Worm (Caenorhabditis elegans) whole organism, L4 larva: ENCODE data around the gene Y46G5A.47.

Source experiments
- T20F7.1 ChIP-seq: fragments of 200-800 bp; sonication (Bioruptor generic); optimal IDR thresholded peaks from 2 replicates; lab custom pipeline; 2018; ENCODE audit warnings: mild to moderate bottlenecking, missing genetic modification characterization, missing compliant biosample characterization
- T26A8.4 ChIP-seq: fragments of 200-800 bp; sonication (Bioruptor generic); IDR thresholded peaks from 2 replicates; pipeline ENCODE4 v1.3.6; 2022; ENCODE audit warnings: missing genetic modification characterization, missing compliant biosample characterization
- ZK337.2 ChIP-seq: fragments of 200-800 bp; sonication (Bioruptor generic); IDR thresholded peaks from 2 replicates; pipeline ENCODE4 v1.3.6; 2022; ENCODE audit warnings: missing genetic modification reagents, missing genetic modification characterization, missing compliant biosample characterization
- aha-1 ChIP-seq: fragments of 150-350 bp; peaks from one replicate; lab custom pipeline; 2014; ENCODE audit warnings: missing biosample characterization, missing genetic modification characterization
- aly-2 ChIP-seq: sonication (generic microtip); optimal IDR thresholded peaks from 2 replicates; lab custom pipeline; 2018; ENCODE audit warnings: missing biosample characterization, missing genetic modification characterization
- ceh-44 ChIP-seq: fragments of 200-800 bp; sonication (Bioruptor generic); IDR thresholded peaks from 2 replicates; pipeline ENCODE4 v1.3.6; 2022; ENCODE audit warnings: missing genetic modification reagents, missing genetic modification characterization, missing compliant biosample characterization
- daf-12 ChIP-seq: fragments of 150-350 bp; optimal IDR thresholded peaks from 2 replicates; lab custom pipeline; 2014; ENCODE audit warnings: missing biosample characterization, missing genetic modification reagents, missing genetic modification characterization
- daf-16 ChIP-seq, 3 experiments: sonication (generic microtip); optimal IDR thresholded peaks; 2 replicates each; lab custom pipeline; 2016 to 2017; ENCODE audit warnings: missing genetic modification characterization in 3 of 3, missing genetic modification reagents in 3 of 3, mild to moderate bottlenecking in 2 of 3, missing compliant biosample characterization in 2 of 3, missing biosample characterization in 1 of 3, moderate library complexity in 1 of 3
- daf-19 ChIP-seq: fragments of 200-800 bp; sonication (Bioruptor generic); conservative IDR thresholded peaks from 2 replicates; pipeline ENCODE4 v1.3.6; 2022; ENCODE audit warnings: missing genetic modification characterization, missing compliant biosample characterization
- dmd-8 ChIP-seq: fragments of 200-800 bp; sonication (Bioruptor generic); IDR thresholded peaks from 2 replicates; pipeline ENCODE4 v1.3.6; 2022; ENCODE audit warnings: missing genetic modification characterization, missing compliant biosample characterization
- dmd-9 ChIP-seq: fragments of 200-800 bp; sonication (Bioruptor generic); IDR thresholded peaks from 2 replicates; pipeline ENCODE4 v1.3.6; 2022; ENCODE audit warnings: missing genetic modification reagents, missing genetic modification characterization, missing compliant biosample characterization
- dpl-1 ChIP-seq: fragments of 150-350 bp; optimal IDR thresholded peaks from 2 replicates; lab custom pipeline; 2014; ENCODE audit warnings: missing biosample characterization, missing genetic modification reagents, missing genetic modification characterization
- duxl-1 ChIP-seq: sonication (generic microtip); optimal IDR thresholded peaks from 2 replicates; lab custom pipeline; 2016; ENCODE audit warnings: mild to moderate bottlenecking, missing genetic modification characterization, moderate library complexity, missing compliant biosample characterization; ENCODE audit not compliant: poor library complexity
- dve-1 ChIP-seq: sonication (generic microtip); optimal IDR thresholded peaks from 2 replicates; lab custom pipeline; 2017; ENCODE audit warnings: antibody characterized with exemption, mild to moderate bottlenecking, missing genetic modification characterization, missing compliant biosample characterization; ENCODE audit not compliant: insufficient read depth
- egl-43 ChIP-seq: fragments of 200-800 bp; sonication (Bioruptor generic); IDR thresholded peaks from 2 replicates; pipeline ENCODE4 v1.3.6; 2022; ENCODE audit warnings: missing genetic modification reagents, missing genetic modification characterization, missing compliant biosample characterization
- fkh-10 ChIP-seq: fragments of 150-350 bp; optimal IDR thresholded peaks from 2 replicates; lab custom pipeline; 2014; ENCODE audit warnings: missing biosample characterization, missing genetic modification reagents, missing genetic modification characterization
- gei-8 ChIP-seq: fragments of 200-800 bp; sonication (Bioruptor generic); optimal IDR thresholded peaks from 2 replicates; lab custom pipeline; 2018; ENCODE audit warnings: mild to moderate bottlenecking, missing genetic modification characterization, missing compliant biosample characterization
- hif-1 ChIP-seq, 2 experiments: sonication (generic microtip); optimal IDR thresholded peaks; 2 replicates each; lab custom pipeline; 2016 to 2017; ENCODE audit warnings: missing compliant biosample characterization in 2 of 2, missing genetic modification characterization in 2 of 2, missing genetic modification reagents in 2 of 2, missing genotype in 2 of 2, mild to moderate bottlenecking in 1 of 2
- hlh-11 ChIP-seq: fragments of 200-800 bp; sonication (Bioruptor generic); optimal IDR thresholded peaks from 2 replicates; lab custom pipeline; 2018; ENCODE audit warnings: mild to moderate bottlenecking, missing genetic modification characterization, missing compliant biosample characterization
- hmg-1.1 ChIP-seq: fragments of 200-800 bp; sonication (Bioruptor generic); IDR thresholded peaks from 2 replicates; pipeline ENCODE4 v1.3.6; 2022; ENCODE audit warnings: missing genetic modification reagents, missing genetic modification characterization, missing compliant biosample characterization
- jun-1 ChIP-seq: fragments of 150-350 bp; optimal IDR thresholded peaks from 2 replicates; lab custom pipeline; 2014; ENCODE audit warnings: missing biosample characterization, missing genetic modification reagents, missing genetic modification characterization
- lin-15B ChIP-seq: fragments of 150-350 bp; sonication (generic microtip); optimal IDR thresholded peaks from 3 replicates; lab custom pipeline; 2014; ENCODE audit warnings: missing biosample characterization, missing genetic modification characterization
- lin-29 ChIP-seq: fragments of 200-800 bp; sonication (Bioruptor generic); IDR thresholded peaks from 2 replicates; pipeline ENCODE4 v1.3.6; 2022; ENCODE audit warnings: missing genetic modification reagents, missing genetic modification characterization, missing compliant biosample characterization
- lin-38 ChIP-seq: fragments of 200-800 bp; sonication (Bioruptor generic); IDR thresholded peaks from 2 replicates; pipeline ENCODE4 v1.3.6; 2022; ENCODE audit warnings: missing genetic modification reagents, missing genetic modification characterization, missing compliant biosample characterization
- lir-3 ChIP-seq: sonication (generic microtip); optimal IDR thresholded peaks from 2 replicates; lab custom pipeline; 2016; ENCODE audit warnings: mild to moderate bottlenecking, missing genetic modification characterization, missing compliant biosample characterization
- lsy-2 ChIP-seq, 2 experiments: fragments of 150-350 bp in 1 of 2; sonication (generic microtip) in 1 of 2; optimal IDR thresholded peaks; 2 replicates each; lab custom pipeline; 2014 to 2017; ENCODE audit warnings: missing biosample characterization in 2 of 2, missing genetic modification characterization in 2 of 2
- madf-5 ChIP-seq, 2 experiments: fragments of 200-800 bp; sonication (Bioruptor generic); IDR thresholded peaks; 2 replicates each; pipeline ENCODE4 v1.3.6; 2022; ENCODE audit warnings: missing compliant biosample characterization in 2 of 2, missing genetic modification characterization in 2 of 2
- mdt-29 ChIP-seq: fragments of 200-800 bp; sonication (Bioruptor generic); IDR thresholded peaks from 2 replicates; pipeline ENCODE4 v1.3.6; 2022; ENCODE audit warnings: missing genetic modification reagents, missing genetic modification characterization, missing compliant biosample characterization
- mxl-3 ChIP-seq: fragments of 200-800 bp; sonication (Bioruptor generic); optimal IDR thresholded peaks from 2 replicates; lab custom pipeline; 2018; ENCODE audit warnings: mild to moderate bottlenecking, missing genetic modification characterization, missing compliant biosample characterization
- nhr-102 ChIP-seq: sonication (generic microtip); optimal IDR thresholded peaks from 2 replicates; lab custom pipeline; 2016; ENCODE audit warnings: mild to moderate bottlenecking, missing genetic modification characterization, moderate library complexity, missing compliant biosample characterization
- nhr-25 ChIP-seq: sonication (generic microtip); optimal IDR thresholded peaks from 2 replicates; lab custom pipeline; 2017; ENCODE audit warnings: missing genetic modification characterization, mild to moderate bottlenecking, missing compliant biosample characterization, antibody characterized with exemption, moderate library complexity, borderline replicate concordance; ENCODE audit not compliant: insufficient read depth
- nhr-28 ChIP-seq: fragments of 150-350 bp; optimal IDR thresholded peaks from 2 replicates; lab custom pipeline; 2014; ENCODE audit warnings: missing biosample characterization, missing genetic modification characterization
- nhr-41 ChIP-seq: fragments of 200-800 bp; sonication (Bioruptor generic); IDR thresholded peaks from 2 replicates; pipeline ENCODE4 v1.3.6; 2022; ENCODE audit warnings: missing genetic modification reagents, missing genetic modification characterization, missing compliant biosample characterization
- nhr-42 ChIP-seq: fragments of 200-800 bp; sonication (Bioruptor generic); IDR thresholded peaks from 2 replicates; pipeline ENCODE4 v1.3.6; 2022; ENCODE audit warnings: missing genetic modification characterization, missing compliant biosample characterization
- nhr-48 ChIP-seq: sonication (generic microtip); optimal IDR thresholded peaks from 2 replicates; lab custom pipeline; 2016; ENCODE audit warnings: mild to moderate bottlenecking, missing genetic modification characterization, missing compliant biosample characterization
- nhr-77 ChIP-seq: fragments of 150-350 bp; optimal IDR thresholded peaks from 2 replicates; lab custom pipeline; 2014; ENCODE audit warnings: missing biosample characterization, missing genetic modification characterization
- pha-4 ChIP-seq, 2 experiments: fragments of 150-350 bp in 1 of 2; fragments of 200-800 bp in 1 of 2; sonication (Bioruptor generic) in 1 of 2; IDR thresholded peaks in 1 of 2; optimal IDR thresholded peaks in 1 of 2; 2 replicates each; pipeline versions ENCODE4 v1.3.6 to Lab custom; 2014 to 2022; ENCODE audit warnings: missing genetic modification characterization in 2 of 2, missing genetic modification reagents in 2 of 2, missing biosample characterization in 1 of 2, missing compliant biosample characterization in 1 of 2
- php-3 ChIP-seq: fragments of 200-800 bp; sonication (Bioruptor generic); IDR thresholded peaks from 2 replicates; pipeline ENCODE4 v1.3.6; 2022; ENCODE audit warnings: missing genetic modification reagents, missing genetic modification characterization, missing compliant biosample characterization
- saeg-2 ChIP-seq: fragments of 200-800 bp; sonication (Bioruptor generic); IDR thresholded peaks from 2 replicates; pipeline ENCODE4 v1.3.6; 2022; ENCODE audit warnings: missing genetic modification reagents, missing genetic modification characterization, missing compliant biosample characterization
- set-16 ChIP-seq: fragments of 200-800 bp; sonication (Bioruptor generic); IDR thresholded peaks from 2 replicates; pipeline ENCODE4 v1.3.6; 2022; ENCODE audit warnings: missing genetic modification reagents, missing genetic modification characterization, missing compliant biosample characterization
- skn-1 ChIP-seq: fragments of 150-350 bp; optimal IDR thresholded peaks from 2 replicates; lab custom pipeline; 2014; ENCODE audit warnings: missing biosample characterization, missing genetic modification characterization
- snpc-1.2 ChIP-seq: fragments of 200-800 bp; sonication (Bioruptor generic); IDR thresholded peaks from 2 replicates; pipeline ENCODE4 v1.3.6; 2022; ENCODE audit warnings: missing genetic modification reagents, missing genetic modification characterization, missing compliant biosample characterization
- spr-3 ChIP-seq: fragments of 200-800 bp; sonication (Bioruptor generic); optimal IDR thresholded peaks from 2 replicates; lab custom pipeline; 2018; ENCODE audit warnings: mild to moderate bottlenecking, missing genetic modification characterization, missing compliant biosample characterization
- tag-97 ChIP-seq: fragments of 200-800 bp; sonication (Bioruptor generic); IDR thresholded peaks from 2 replicates; pipeline ENCODE4 v1.3.6; 2022; ENCODE audit warnings: missing genetic modification characterization, missing compliant biosample characterization
- unc-62 ChIP-seq, 3 experiments: fragments of 150-350 bp in 1 of 3; sonication (generic microtip); optimal IDR thresholded peaks in 2 of 3; peaks in 1 of 3; 1 replicate in 1 of 3; 2 replicates in 2 of 3; lab custom pipeline; 2014 to 2017; ENCODE audit warnings: missing biosample characterization in 3 of 3, missing genetic modification characterization in 3 of 3, missing genetic modification reagents in 3 of 3, missing genotype in 1 of 3
- zfp-2 ChIP-seq: sonication (generic microtip); optimal IDR thresholded peaks from 2 replicates; lab custom pipeline; 2016; ENCODE audit warnings: mild to moderate bottlenecking, missing genetic modification characterization, missing compliant biosample characterization
- zfp-3 ChIP-seq: fragments of 200-800 bp; sonication (Bioruptor generic); conservative IDR thresholded peaks from 2 replicates; pipeline ENCODE4 v1.3.6; 2022; ENCODE audit warnings: missing genetic modification reagents, missing genetic modification characterization, missing compliant biosample characterization

Y46G5A.47 gene

ce11 chrII:12789497-12789896 lies 15.6 kb downstream of the Y46G5A.47 start:
- peak; percentile 35; the same call in 1 of the 2 replicates for TF ChIP-seq T26A8.4
- TF ChIP-seq daf-16 (GFP tag; optimal IDR thresholded peaks at IDR 0.05; lab: Kevin White, UChicago): no peak
- TF ChIP-seq daf-16 (tag; optimal IDR thresholded peaks at IDR 0.05; lab: Kevin White, UChicago): no peak
- TF ChIP-seq egl-43 (GFP tag; lab: Robert Waterston, UW): peak; percentile 27; the same call in 1 of the 2 replicates
- peak; percentile 12 for TF ChIP-seq aha-1
- TF ChIP-seq, all 104 proteins: peak for 3

- TF ChIP-seq ceh-44 (GFP tag; lab: Robert Waterston, UW): no peak
- no peak for TF ChIP-seq lsy-2 (tag; optimal IDR thresholded peaks at IDR 0.05; lab: Kevin White, UChicago)
- TF ChIP-seq pha-4 (GFP tag; IDR thresholded peaks at IDR 0.05; lab: Robert Waterston, UW): 0 out of 2 replicates have a peak, but pooled peaks have one; percentile 7
- TF ChIP-seq pha-4 (tag; optimal IDR thresholded peaks at IDR 0.05; lab: Kevin White, UChicago): no peak
- TF ChIP-seq dpl-1 (GFP tag; lab: Kevin White, UChicago): no peak
- TF ChIP-seq skn-1 (tag; lab: Kevin White, UChicago): no peak
- no peak for TF ChIP-seq mxl-3 (GFP tag; lab: Kevin White, UChicago)
- TF ChIP-seq lir-3 (tag; lab: Kevin White, UChicago): no peak
- no peak for TF ChIP-seq zfp-2 (tag; lab: Kevin White, UChicago)
- peak; percentile 42 for TF ChIP-seq nhr-48 (tag; lab: Kevin White, UChicago)
- TF ChIP-seq nhr-102: peak; percentile 53
- no peak; the same call in 1 of the 2 replicates for TF ChIP-seq egl-43 (GFP tag; lab: Robert Waterston, UW)
- TF ChIP-seq nhr-42 (GFP tag; lab: Robert Waterston, UW): peak; percentile 75; the same call in 1 of the 2 replicates
- TF ChIP-seq zfp-3 (GFP tag; lab: Robert Waterston, UW): no peak
- TF ChIP-seq daf-19: no peak
- TF ChIP-seq unc-62 (GFP tag; optimal IDR thresholded peaks at IDR 0.05 in 1 of 2; lab: Kevin White, UChicago): no peak
- no peak for TF ChIP-seq unc-62 (tag; optimal IDR thresholded peaks at IDR 0.05; lab: Kevin White, UChicago)
- TF ChIP-seq lin-38: peak; percentile 76
- peak; percentile 41 for TF ChIP-seq dve-1
- TF ChIP-seq jun-1: no peak
- TF ChIP-seq daf-12 (tag; lab: Kevin White, UChicago): no peak
- no peak for TF ChIP-seq mdt-29 (GFP tag; lab: Robert Waterston, UW)
- TF ChIP-seq hmg-1.1 (GFP tag; lab: Robert Waterston, UW): no peak
- TF ChIP-seq lin-29 (GFP tag; lab: Robert Waterston, UW): no peak
- TF ChIP-seq nhr-28 (tag; lab: Kevin White, UChicago): no peak
- TF ChIP-seq duxl-1 (tag; lab: Kevin White, UChicago): no peak
- no peak for TF ChIP-seq madf-5 (GFP tag; IDR thresholded peaks at IDR 0.05; lab: Robert Waterston, UW)
- TF ChIP-seq nhr-25 (tag; lab: Kevin White, UChicago): no peak
- TF ChIP-seq snpc-1.2 (GFP tag; lab: Robert Waterston, UW): peak; percentile 56; the same call in 1 of the 2 replicates
- TF ChIP-seq php-3 (GFP tag; lab: Robert Waterston, UW): 0 out of 2 replicates have a peak, but pooled peaks have one; percentile 28
- no peak for TF ChIP-seq fkh-10
- TF ChIP-seq gei-8 (GFP tag; lab: Kevin White, UChicago): peak; percentile 47
- TF ChIP-seq ZK337.2 (GFP tag; lab: Robert Waterston, UW): no peak
- TF ChIP-seq nhr-41: no peak
- TF ChIP-seq aly-2: no peak
- no peak for TF ChIP-seq dmd-9 (GFP tag; lab: Robert Waterston, UW)
- no peak for TF ChIP-seq lin-15B (tag; lab: Kevin White, UChicago)
- peak; percentile 36 for TF ChIP-seq hlh-11 (tag; lab: Kevin White, UChicago)
- no peak for TF ChIP-seq tag-97 (GFP tag; lab: Robert Waterston, UW)
- no peak for TF ChIP-seq set-16 (GFP tag; lab: Robert Waterston, UW)
- no peak for TF ChIP-seq dmd-8 (GFP tag; lab: Robert Waterston, UW)
- TF ChIP-seq spr-3: peak; percentile 57
- TF ChIP-seq nhr-77: no peak
- no peak for TF ChIP-seq T20F7.1 (GFP tag; lab: Kevin White, UChicago)
- no peak for TF ChIP-seq hif-1 (tag; optimal IDR thresholded peaks at IDR 0.05; lab: Kevin White, UChicago)
- TF ChIP-seq saeg-2 (GFP tag; lab: Robert Waterston, UW): no peak
These were observed 17.3 kb downstream of the Y46G5A.47 start, which contains the start of gene alkb-7 for ce11 chrII:12787831-12788248. alkb-7 (minus strand) TSS chrII:12788153.
